Worm (Caenorhabditis elegans) whole organism, L1 larva: Measurements from ENCODE around the gene ZC132.3.

Experiments used
- ama-1 ChIP-seq: fragments of 150-350 bp; optimal IDR thresholded peaks from 2 replicates; lab custom pipeline; 2014
- hlh-4 ChIP-seq: sonication (generic microtip); optimal IDR thresholded peaks from 2 replicates; lab custom pipeline; 2016; ENCODE audit warnings: mild to moderate bottlenecking, missing genetic modification characterization, missing compliant biosample characterization
- nhr-12 ChIP-seq: sonication (generic microtip); optimal IDR thresholded peaks from 2 replicates; lab custom pipeline; 2017; ENCODE audit warnings: missing biosample characterization, missing genetic modification characterization
- nhr-20 ChIP-seq: sonication (generic microtip); optimal IDR thresholded peaks from 2 replicates; lab custom pipeline; 2016; ENCODE audit warnings: mild to moderate bottlenecking, missing genetic modification characterization, missing compliant biosample characterization
- unc-130 ChIP-seq: fragments of 150-350 bp; optimal IDR thresholded peaks from 2 replicates; lab custom pipeline; 2017; ENCODE audit warnings: missing biosample characterization, missing genetic modification characterization, inconsistent platforms
- vab-15 ChIP-seq: sonication (generic microtip); optimal IDR thresholded peaks from 2 replicates; lab custom pipeline; 2017; ENCODE audit warnings: missing genotype, mild to moderate bottlenecking, missing genetic modification characterization, missing compliant biosample characterization
- zag-1 ChIP-seq: fragments of 150-350 bp; optimal IDR thresholded peaks from 2 replicates; lab custom pipeline; 2014; ENCODE audit warnings: missing biosample characterization, missing genetic modification characterization
- ztf-4 ChIP-seq: fragments of 150-350 bp; optimal IDR thresholded peaks from 2 replicates; lab custom pipeline; 2014; ENCODE audit warnings: missing biosample characterization, missing genetic modification characterization

DNA sequence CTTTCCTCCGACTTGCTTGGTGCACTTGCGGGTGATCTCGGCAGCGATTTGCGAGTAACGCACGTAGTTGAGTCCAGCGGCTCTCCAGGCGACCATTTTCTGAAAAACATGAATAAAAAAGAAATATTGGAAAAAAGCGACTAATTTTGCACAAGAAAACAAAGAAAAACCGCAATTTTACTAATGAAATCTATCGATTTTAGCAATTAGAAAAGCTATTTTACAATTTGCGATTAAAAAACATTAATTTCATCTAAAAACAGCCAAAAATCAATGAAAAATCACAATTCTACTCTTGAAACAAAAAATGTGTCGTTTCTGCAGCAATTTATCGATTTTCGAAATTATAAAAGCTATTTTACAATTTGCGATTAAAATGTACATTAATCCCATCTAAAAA, 46.7 kb upstream of the ZC132.3 start, which contains the start of gene hpo-18:
- TF ChIP-seq zag-1 (tag; lab: Kevin White, UChicago) (no peak), hlh-4 (tag; lab: Kevin White, UChicago) (no peak), nhr-12 (no peak), ama-1 (lab: Kevin White, UChicago) (no peak), ztf-4 (tag; lab: Kevin White, UChicago) (no peak), unc-130 (tag; lab: Kevin White, UChicago) (no peak), vab-15 (no peak), nhr-20 (tag; lab: Kevin White, UChicago) (no peak)
